Worm (Caenorhabditis elegans): ENCODE results near the gene F42G2.2.

DNA sequence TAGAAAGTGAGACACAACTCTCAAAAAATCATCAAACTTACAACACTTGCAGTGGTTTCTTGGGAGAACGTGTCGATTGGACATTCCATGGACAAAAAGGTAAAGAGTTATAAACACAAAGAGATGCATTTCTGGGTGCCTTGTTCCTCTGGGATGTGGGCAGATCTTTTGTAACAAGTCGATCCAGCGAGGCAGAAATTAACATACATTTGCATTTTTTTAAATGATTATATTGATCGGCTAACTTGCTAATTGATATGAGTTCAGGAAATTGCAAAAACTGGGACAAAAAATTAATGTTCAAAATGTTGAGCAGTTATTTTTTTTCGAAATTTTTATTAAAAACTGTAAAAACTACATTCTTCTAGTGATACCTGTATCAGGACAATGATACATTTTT is 44.3 kb upstream of the F42G2.2 start, which contains the start of gene F16G10.6:
- TF ChIP-seq dpl-1 (GFP tag; optimal IDR thresholded peaks at IDR 0.05): no peak
- no peak for TF ChIP-seq ztf-3 (GFP tag; optimal IDR thresholded peaks at IDR 0.05)
